Fruit fly (Drosophila melanogaster): Measurements from ENCODE around the gene cwo.
A peak's percentile ranks its signal among the peaks of the same experiment; 100 is the strongest.

DNA sequence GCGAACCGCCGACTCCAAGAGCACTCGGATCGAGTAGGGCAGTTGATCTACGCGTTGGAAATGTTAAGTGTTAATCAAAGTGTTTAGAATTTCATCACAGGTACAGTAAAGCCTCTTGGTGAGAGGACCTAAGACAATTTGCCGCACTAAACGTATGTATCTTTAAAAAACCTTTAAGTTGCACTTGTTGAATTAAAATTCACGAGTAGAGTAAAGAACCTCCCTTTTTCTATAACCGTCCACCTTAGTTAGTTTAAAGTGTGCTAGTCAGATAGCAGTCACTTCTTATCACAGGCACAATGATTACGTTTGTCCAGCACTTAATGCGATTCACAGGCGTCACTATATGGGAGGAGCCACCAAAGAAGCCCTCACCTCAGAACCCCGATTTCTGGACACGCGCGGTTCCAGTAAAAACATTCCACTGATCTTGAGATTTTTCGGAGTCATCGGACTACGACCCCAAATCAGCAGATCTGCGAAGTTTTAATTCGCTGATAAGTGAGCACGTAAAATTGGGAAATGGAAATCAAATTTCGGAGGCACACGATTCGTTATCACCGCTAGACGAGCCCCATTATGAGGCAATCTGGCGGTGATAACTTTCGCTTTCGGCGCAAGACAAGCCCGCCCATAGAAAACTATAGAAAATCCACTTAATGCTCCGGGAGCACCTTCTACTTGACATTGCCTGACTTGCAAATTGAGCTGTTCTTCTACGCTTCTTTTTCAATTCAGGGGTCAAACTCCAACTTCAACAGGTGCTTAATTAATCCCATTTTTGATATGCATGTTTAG lies 23.9 kb downstream of the cwo start:
- no peak for TF ChIP-seq Hr39 (GFP tag; optimal IDR thresholded peaks at IDR 0.05)
- peak; percentile 27 for TF ChIP-seq CG6854 (GFP tag; optimal IDR thresholded peaks at IDR 0.05)
- TF ChIP-seq CG7368 (GFP tag; optimal IDR thresholded peaks at IDR 0.05): no peak

All from whole organism, prepupa.